Fruit fly (Drosophila melanogaster) whole organism, prepupa: Measurements from ENCODE around the gene CG2698.

Source experiments
- CG1621 ChIP-seq: fragments of 200-800 bp; sonication (Bioruptor generic); optimal IDR thresholded peaks from 3 replicates; lab custom pipeline; 2018; ENCODE audit warnings: missing biosample characterization, mild to moderate bottlenecking, missing genetic modification characterization
- CG16779 ChIP-seq: fragments of 200-800 bp; sonication (Bioruptor generic); optimal IDR thresholded peaks from 3 replicates; lab custom pipeline; 2017; ENCODE audit warnings: missing biosample characterization, mild to moderate bottlenecking, missing genetic modification characterization
- CG3032 ChIP-seq: fragments of 200-800 bp; optimal IDR thresholded peaks from 2 replicates; lab custom pipeline; 2019; ENCODE audit warnings: missing biosample characterization, mild to moderate bottlenecking, missing genetic modification characterization, moderate library complexity
- CG31627 ChIP-seq: fragments of 200-800 bp; sonication (Bioruptor generic); optimal IDR thresholded peaks from 3 replicates; lab custom pipeline; 2016; ENCODE audit warnings: missing biosample characterization, missing genetic modification characterization
- CG4318 ChIP-seq: fragments of 200-800 bp; sonication (Bioruptor generic); optimal IDR thresholded peaks from 3 replicates; lab custom pipeline; 2017; ENCODE audit warnings: missing biosample characterization, mild to moderate bottlenecking, missing genetic modification characterization
- CG6163 ChIP-seq: fragments of 200-800 bp; sonication (Bioruptor generic); IDR thresholded peaks from 3 replicates; pipeline ENCODE4 v1.3.6; 2022; ENCODE audit warnings: missing biosample characterization, missing genetic modification characterization
- CG6792 ChIP-seq: fragments of 200-800 bp; sonication (Bioruptor generic); optimal IDR thresholded peaks from 3 replicates; lab custom pipeline; 2016; ENCODE audit warnings: missing biosample characterization, missing genetic modification characterization
- CG6808 ChIP-seq: fragments of 200-800 bp; sonication (Bioruptor generic); optimal IDR thresholded peaks from 3 replicates; lab custom pipeline; 2017; ENCODE audit warnings: missing biosample characterization, missing genetic modification characterization, mild to moderate bottlenecking, moderate library complexity, missing genetic modification reagents
- CG6854 ChIP-seq: fragments of 200-800 bp; sonication (Bioruptor generic); optimal IDR thresholded peaks from 2 replicates; lab custom pipeline; 2017; ENCODE audit warnings: missing biosample characterization, mild to moderate bottlenecking, missing genetic modification characterization
- CG9139 ChIP-seq: fragments of 200-800 bp; sonication (Bioruptor generic); optimal IDR thresholded peaks from 3 replicates; lab custom pipeline; 2017; ENCODE audit warnings: missing biosample characterization, mild to moderate bottlenecking, missing genetic modification characterization
- Eip75B ChIP-seq: fragments of 200-800 bp; sonication (Bioruptor generic); optimal IDR thresholded peaks from 3 replicates; lab custom pipeline; 2016; ENCODE audit warnings: missing biosample characterization, missing genetic modification characterization
- Eip78C ChIP-seq: fragments of 200-800 bp; sonication (Bioruptor generic); peaks from one replicate; lab custom pipeline; 2016; ENCODE audit warnings: missing biosample characterization, missing genetic modification characterization
- Eip93F ChIP-seq: fragments of 200-800 bp; sonication (Bioruptor generic); optimal IDR thresholded peaks from 2 replicates; lab custom pipeline; 2016; ENCODE audit warnings: missing biosample characterization, mild to moderate bottlenecking, missing genetic modification characterization
- Ets21C ChIP-seq: fragments of 200-800 bp; sonication (Bioruptor generic); optimal IDR thresholded peaks from 3 replicates; lab custom pipeline; 2016; ENCODE audit warnings: missing biosample characterization, missing genetic modification characterization
- Hr38 ChIP-seq: sonication (Bioruptor generic); optimal IDR thresholded peaks from 2 replicates; lab custom pipeline; 2016; ENCODE audit warnings: missing biosample characterization, missing genetic modification characterization
- Hr39 ChIP-seq: fragments of 200-800 bp; sonication (Bioruptor generic); optimal IDR thresholded peaks from 2 replicates; lab custom pipeline; 2016; ENCODE audit warnings: missing biosample characterization, missing genetic modification characterization
- Lpt ChIP-seq: fragments of 200-800 bp; sonication (Bioruptor generic); optimal IDR thresholded peaks from 3 replicates; lab custom pipeline; 2016; ENCODE audit warnings: missing biosample characterization, missing genetic modification characterization
- Smox ChIP-seq: fragments of 200-800 bp; sonication (Bioruptor generic); optimal IDR thresholded peaks from 3 replicates; lab custom pipeline; 2016; ENCODE audit warnings: missing biosample characterization, missing genetic modification characterization
- Sox102F ChIP-seq: fragments of 200-800 bp; sonication (Bioruptor generic); optimal IDR thresholded peaks from 2 replicates; lab custom pipeline; 2016; ENCODE audit warnings: missing biosample characterization, mild to moderate bottlenecking, missing genetic modification characterization
- Sox14 ChIP-seq: fragments of 200-800 bp; sonication (Bioruptor generic); optimal IDR thresholded peaks from 3 replicates; lab custom pipeline; 2016; ENCODE audit warnings: missing biosample characterization, missing genetic modification characterization
- Sox15 ChIP-seq: fragments of 200-800 bp; sonication (Bioruptor generic); optimal IDR thresholded peaks from 3 replicates; lab custom pipeline; 2016; ENCODE audit warnings: missing biosample characterization, missing genetic modification characterization
- achi ChIP-seq: fragments of 200-800 bp; sonication (Bioruptor generic); optimal IDR thresholded peaks from 3 replicates; lab custom pipeline; 2016; ENCODE audit warnings: missing biosample characterization, missing genetic modification characterization
- cyc ChIP-seq: fragments of 200-800 bp; sonication (Bioruptor generic); optimal IDR thresholded peaks from 3 replicates; lab custom pipeline; 2016; ENCODE audit warnings: missing biosample characterization, missing genetic modification characterization
- dac ChIP-seq: fragments of 200-800 bp; sonication (Bioruptor generic); optimal IDR thresholded peaks from 2 replicates; lab custom pipeline; 2017; ENCODE audit warnings: missing biosample characterization, mild to moderate bottlenecking, missing genetic modification characterization
- dsx ChIP-seq: fragments of 200-800 bp; optimal IDR thresholded peaks from 3 replicates; lab custom pipeline; 2019; ENCODE audit warnings: missing biosample characterization, mild to moderate bottlenecking, missing genetic modification characterization, moderate library complexity; ENCODE audit not compliant: poor library complexity, severe bottlenecking
- eg ChIP-seq: fragments of 200-800 bp; sonication (Bioruptor generic); IDR thresholded peaks from 3 replicates; pipeline ENCODE4 v1.3.6; 2022; ENCODE audit warnings: missing biosample characterization, missing genetic modification characterization
- esn ChIP-seq: fragments of 200-800 bp; sonication (Bioruptor generic); optimal IDR thresholded peaks from 2 replicates; lab custom pipeline; 2016; ENCODE audit warnings: missing biosample characterization, mild to moderate bottlenecking, missing genetic modification characterization, moderate library complexity
- fd85E ChIP-seq: fragments of 200-800 bp; sonication (Bioruptor generic); optimal IDR thresholded peaks from 3 replicates; lab custom pipeline; 2016; ENCODE audit warnings: missing biosample characterization, missing genetic modification characterization
- fkh ChIP-seq: fragments of 200-800 bp; sonication (Bioruptor generic); optimal IDR thresholded peaks from 3 replicates; lab custom pipeline; 2017; ENCODE audit warnings: missing biosample characterization, mild to moderate bottlenecking, missing genetic modification characterization, moderate library complexity
- net ChIP-seq: fragments of 200-800 bp; sonication (Bioruptor generic); optimal IDR thresholded peaks from 3 replicates; lab custom pipeline; 2016; ENCODE audit warnings: missing biosample characterization, missing genetic modification characterization
- salr ChIP-seq, 2 experiments: fragments of 200-800 bp; sonication (Bioruptor generic); optimal IDR thresholded peaks; 3 replicates each; lab custom pipeline; 2016 to 2018; ENCODE audit warnings: missing biosample characterization in 2 of 2, missing genetic modification characterization in 2 of 2, mild to moderate bottlenecking in 1 of 2
- ss ChIP-seq, 2 experiments: fragments of 200-800 bp; sonication (Bioruptor generic); optimal IDR thresholded peaks; 2 replicates in 1 of 2; 3 replicates in 1 of 2; lab custom pipeline; 2017 to 2018; ENCODE audit warnings: mild to moderate bottlenecking in 2 of 2, missing biosample characterization in 2 of 2, missing genetic modification characterization in 2 of 2, moderate library complexity in 1 of 2
- svp ChIP-seq: fragments of 200-800 bp; sonication (Bioruptor generic); peaks from one replicate; lab custom pipeline; 2016; ENCODE audit warnings: missing biosample characterization, missing genetic modification characterization

Gene CG2698

dm6 chr3R:7992100-7992499, 9.3 kb upstream of the CG2698 start (continued):
- TF ChIP-seq salr (GFP tag; optimal IDR thresholded peaks at IDR 0.05; lab: Kevin White, UChicago) (peak in 1 of 2 experiments; percentile 35), cyc (GFP tag; lab: Kevin White, UChicago) (no peak), Sox14 (GFP tag; lab: Kevin White, UChicago) (no peak), Ets21C (GFP tag; lab: Kevin White, UChicago) (no peak), Lpt (no peak), eg (peak; percentile 70), ss (GFP tag; optimal IDR thresholded peaks at IDR 0.05; lab: Kevin White, UChicago) (no peak), CG4318 (GFP tag; lab: Kevin White, UChicago) (peak; percentile 68), fd85E (GFP tag; lab: Kevin White, UChicago) (no peak), CG9139 (GFP tag; lab: Kevin White, UChicago) (no peak), Smox (GFP tag; lab: Kevin White, UChicago) (no peak), CG3032 (tag; lab: Kevin White, UChicago) (no peak), CG16779 (tag; lab: Kevin White, UChicago) (no peak), net (GFP tag; lab: Kevin White, UChicago) (peak; percentile 47), dsx (no peak), CG6792 (GFP tag; lab: Kevin White, UChicago) (no peak), Sox15 (GFP tag; lab: Kevin White, UChicago) (no peak)

DNA sequence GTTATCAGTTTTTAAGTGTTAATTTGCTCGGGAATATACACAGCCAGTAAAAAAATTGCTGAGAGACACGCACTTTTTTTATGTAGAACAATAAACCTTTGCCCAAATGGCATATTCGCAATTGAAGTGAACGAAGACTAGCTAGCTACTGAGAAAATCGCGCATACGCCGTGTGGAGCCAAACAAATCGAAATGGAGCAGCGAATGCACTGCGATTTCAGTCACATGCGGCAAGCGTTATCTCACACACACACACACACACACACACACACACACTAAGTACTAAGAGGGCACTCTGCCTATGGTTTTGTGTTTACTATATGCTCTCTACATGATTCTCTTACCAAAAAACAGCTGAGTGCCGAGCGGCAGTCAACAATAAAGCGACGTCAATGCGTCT, 7.9 kb upstream of the CG2698 start:
- TF ChIP-seq esn (GFP tag; lab: Kevin White, UChicago) (no peak), CG1621 (tag; lab: Kevin White, UChicago) (no peak), Hr38 (GFP tag; lab: Kevin White, UChicago) (no peak), Smox (GFP tag; lab: Kevin White, UChicago) (no peak), Sox14 (GFP tag; lab: Kevin White, UChicago) (no peak), CG6854 (GFP tag; lab: Kevin White, UChicago) (no peak), Eip93F (no peak), Eip75B (no peak), Ets21C (GFP tag; lab: Kevin White, UChicago) (no peak), CG31627 (GFP tag; lab: Kevin White, UChicago) (no peak), Eip78C (no peak), dac (no peak), svp (no peak)

dm6 chr3R:7994629-7995028, 6.7 kb upstream of the CG2698 start:
- TF ChIP-seq Eip78C, result peak; percentile 44
- TF ChIP-seq salr (GFP tag; optimal IDR thresholded peaks at IDR 0.05; lab: Kevin White, UChicago), result no peak
- no peak for TF ChIP-seq dsx
- TF ChIP-seq Sox15 (GFP tag; lab: Kevin White, UChicago), result no peak
- no peak for TF ChIP-seq esn (GFP tag; lab: Kevin White, UChicago)
- TF ChIP-seq achi (GFP tag; lab: Kevin White, UChicago), result no peak

- TF ChIP-seq CG6163 (GFP tag; lab: Robert Waterston, UW) (no peak), CG6854 (GFP tag; lab: Kevin White, UChicago) (peak; percentile 76), salr (GFP tag; optimal IDR thresholded peaks at IDR 0.05; lab: Kevin White, UChicago) (no peak), fkh (GFP tag; lab: Kevin White, UChicago) (no peak), Eip78C (peak; percentile 28)
Measured at dm6 chr3R:7995722-7996121, 5.6 kb upstream of the CG2698 start, which contains the start of gene Elovl7. Elovl7 (minus strand) TSS chr3R:7995852.

- TF ChIP-seq fd85E (GFP tag; lab: Kevin White, UChicago), result no peak
- TF ChIP-seq Lpt, result no peak
- no peak for TF ChIP-seq CG6808 (GFP tag; lab: Kevin White, UChicago)
- TF ChIP-seq Hr39 (GFP tag; lab: Kevin White, UChicago), result no peak
- no peak for TF ChIP-seq Sox102F
- TF ChIP-seq CG16779 (tag; lab: Kevin White, UChicago), result no peak
Measured at dm6 chr3R:7998778-7999177, 2.6 kb upstream of the CG2698 start.
